Fruit fly (Drosophila melanogaster) whole organism, embryonic: ENCODE data around the gene Fam92.

Experiments used
- Asciz ChIP-seq: fragments of 200-800 bp; sonication (Bioruptor generic); optimal IDR thresholded peaks from 2 replicates; lab custom pipeline; 2017; ENCODE audit warnings: missing biosample characterization, mild to moderate bottlenecking, missing genetic modification characterization, missing genetic modification reagents
- Bdp1 ChIP-seq: fragments of 200-800 bp; sonication (Bioruptor generic); optimal IDR thresholded peaks from 3 replicates; lab custom pipeline; 2016; ENCODE audit warnings: missing biosample characterization, missing genetic modification characterization
- BtbVII ChIP-seq: fragments of 200-800 bp; sonication (Bioruptor generic); optimal IDR thresholded peaks from 3 replicates; lab custom pipeline; 2017; ENCODE audit warnings: missing biosample characterization, mild to moderate bottlenecking, missing genetic modification characterization
- C15 ChIP-seq: fragments of 200-800 bp; sonication (Bioruptor generic); IDR thresholded peaks from 3 replicates; pipeline ENCODE4 v1.3.6; 2022; ENCODE audit warnings: missing biosample characterization, missing genetic modification characterization
- CG10147 ChIP-seq: fragments of 200-800 bp; sonication (Bioruptor generic); optimal IDR thresholded peaks from 2 replicates; lab custom pipeline; 2019; ENCODE audit warnings: missing biosample characterization, mild to moderate bottlenecking, missing genetic modification characterization, moderate library complexity
- CG10209 ChIP-seq: fragments of 200-800 bp; sonication (Bioruptor generic); optimal IDR thresholded peaks from 3 replicates; lab custom pipeline; 2017; ENCODE audit warnings: missing biosample characterization, mild to moderate bottlenecking, missing genetic modification characterization, missing genetic modification reagents
- CG10366 ChIP-seq: fragments of 200-800 bp; sonication (Bioruptor generic); IDR thresholded peaks from 2 replicates; pipeline ENCODE4 v1.3.6; 2022; ENCODE audit warnings: missing biosample characterization, missing genetic modification characterization
- CG12299 ChIP-seq: fragments of 200-800 bp; sonication (Bioruptor generic); optimal IDR thresholded peaks from 2 replicates; lab custom pipeline; 2018; ENCODE audit warnings: missing biosample characterization, mild to moderate bottlenecking, missing genetic modification characterization
- CG12769 ChIP-seq: fragments of 200-800 bp; sonication (Bioruptor generic); optimal IDR thresholded peaks from 2 replicates; lab custom pipeline; 2019; ENCODE audit warnings: missing biosample characterization, mild to moderate bottlenecking, missing genetic modification characterization, moderate library complexity
- CG15011 ChIP-seq: fragments of 200-800 bp; sonication (Bioruptor generic); optimal IDR thresholded peaks from 3 replicates; lab custom pipeline; 2018; ENCODE audit warnings: missing biosample characterization, mild to moderate bottlenecking, missing genetic modification characterization
- CG1529 ChIP-seq: fragments of 200-800 bp; sonication (Bioruptor generic); optimal IDR thresholded peaks from 3 replicates; lab custom pipeline; 2018; ENCODE audit warnings: missing biosample characterization, missing genetic modification characterization
- CG15696 ChIP-seq: fragments of 200-800 bp; sonication (Bioruptor generic); optimal IDR thresholded peaks from 2 replicates; lab custom pipeline; 2019; ENCODE audit warnings: missing biosample characterization, mild to moderate bottlenecking, missing genetic modification characterization, moderate library complexity
- CG18262 ChIP-seq: fragments of 200-800 bp; optimal IDR thresholded peaks from 3 replicates; lab custom pipeline; 2019; ENCODE audit warnings: missing biosample characterization, mild to moderate bottlenecking, missing genetic modification characterization, moderate library complexity
- CG18599 ChIP-seq: fragments of 200-800 bp; sonication (Bioruptor generic); optimal IDR thresholded peaks from 3 replicates; lab custom pipeline; 2017; ENCODE audit warnings: missing biosample characterization, missing genetic modification characterization, mild to moderate bottlenecking, moderate library complexity, missing genetic modification reagents
- CG30403 ChIP-seq: fragments of 200-800 bp; sonication (Bioruptor generic); optimal IDR thresholded peaks from 3 replicates; lab custom pipeline; 2016; ENCODE audit warnings: missing biosample characterization, missing genetic modification characterization
- CG31441 ChIP-seq: fragments of 200-800 bp; sonication (Bioruptor generic); IDR thresholded peaks from 2 replicates; pipeline ENCODE4 v1.3.6; 2022; ENCODE audit warnings: missing biosample characterization, missing genetic modification characterization
- CG32532 ChIP-seq: fragments of 200-800 bp; sonication (Bioruptor generic); IDR thresholded peaks from 2 replicates; pipeline ENCODE4 v1.3.6; 2022; ENCODE audit warnings: missing biosample characterization, missing genetic modification characterization
- CG3407 ChIP-seq: fragments of 200-800 bp; sonication (Bioruptor generic); optimal IDR thresholded peaks from 2 replicates; lab custom pipeline; 2018; ENCODE audit warnings: missing biosample characterization, mild to moderate bottlenecking, missing genetic modification characterization
- CG4282 ChIP-seq: fragments of 200-800 bp; sonication (Bioruptor generic); optimal IDR thresholded peaks from 2 replicates; lab custom pipeline; 2016; ENCODE audit warnings: missing biosample characterization, missing genetic modification characterization
- CG6689 ChIP-seq: fragments of 200-800 bp; sonication (Bioruptor generic); IDR thresholded peaks from 2 replicates; pipeline ENCODE4 v1.3.6; 2022; ENCODE audit warnings: missing biosample characterization, missing genetic modification characterization
- CG7556 ChIP-seq: fragments of 200-800 bp; sonication (Bioruptor generic); optimal IDR thresholded peaks from 2 replicates; lab custom pipeline; 2017; ENCODE audit warnings: missing biosample characterization, mild to moderate bottlenecking, missing genetic modification characterization
- CG7745 ChIP-seq: fragments of 200-800 bp; sonication (Bioruptor generic); optimal IDR thresholded peaks from 2 replicates; lab custom pipeline; 2018; ENCODE audit warnings: missing biosample characterization, mild to moderate bottlenecking, missing genetic modification characterization, moderate library complexity
- CG8478 ChIP-seq: fragments of >200 bp; optimal IDR thresholded peaks from 2 replicates; lab custom pipeline; 2018
- CG9727 ChIP-seq: fragments of 200-800 bp; sonication (Bioruptor generic); optimal IDR thresholded peaks from 3 replicates; lab custom pipeline; 2017; ENCODE audit warnings: missing biosample characterization, mild to moderate bottlenecking, missing genetic modification characterization
- CG9797 ChIP-seq: fragments of 200-800 bp; sonication (Bioruptor generic); optimal IDR thresholded peaks from 3 replicates; lab custom pipeline; 2018; ENCODE audit warnings: missing biosample characterization, mild to moderate bottlenecking, missing genetic modification characterization
- CG9932 ChIP-seq: fragments of 200-800 bp; sonication (Bioruptor generic); IDR thresholded peaks from 2 replicates; pipeline ENCODE4 v1.3.6; 2022; ENCODE audit warnings: missing biosample characterization, missing genetic modification characterization
- Dip2 ChIP-seq: fragments of 200-800 bp; sonication (Bioruptor generic); IDR thresholded peaks from 2 replicates; pipeline ENCODE4 v1.3.6; 2022; ENCODE audit warnings: missing biosample characterization, missing genetic modification characterization
- Doc3 ChIP-seq: fragments of 200-800 bp; sonication (Bioruptor generic); IDR thresholded peaks from 3 replicates; pipeline ENCODE4 v1.3.6; 2022; ENCODE audit warnings: missing biosample characterization, missing genetic modification characterization; ENCODE audit not compliant: partially characterized antibody
- Ets65A ChIP-seq: fragments of 200-800 bp; sonication (Bioruptor generic); peaks from one replicate; lab custom pipeline; 2016; ENCODE audit warnings: missing biosample characterization, missing genetic modification characterization
- Hmr ChIP-seq: fragments of 200-800 bp; sonication (Bioruptor generic); optimal IDR thresholded peaks from 3 replicates; lab custom pipeline; 2017; ENCODE audit warnings: mild to moderate bottlenecking, missing biosample characterization, missing genetic modification reagents, missing genetic modification characterization
- Oaz ChIP-seq: fragments of 200-800 bp; sonication (Bioruptor generic); IDR thresholded peaks from 2 replicates; pipeline ENCODE4 v1.3.6; 2022; ENCODE audit warnings: missing biosample characterization, missing genetic modification characterization
- Pdp1 ChIP-seq, 2 experiments: fragments of 200-800 bp; sonication (Bioruptor generic); optimal IDR thresholded peaks; 3 replicates each; lab custom pipeline; 2016; ENCODE audit warnings: missing biosample characterization in 2 of 2, missing genetic modification characterization in 2 of 2, mild to moderate bottlenecking in 1 of 2, moderate library complexity in 1 of 2
- Side ChIP-seq: fragments of 200-800 bp; sonication (Bioruptor generic); optimal IDR thresholded peaks from 2 replicates; lab custom pipeline; 2016; ENCODE audit warnings: missing biosample characterization, missing genetic modification characterization
- bsh ChIP-seq, 2 experiments: fragments of 200-800 bp; sonication (Bioruptor generic); optimal IDR thresholded peaks; 2 replicates each; lab custom pipeline; 2017 to 2018; ENCODE audit warnings: mild to moderate bottlenecking in 2 of 2, missing biosample characterization in 2 of 2, missing genetic modification characterization in 2 of 2, moderate library complexity in 1 of 2
- chif ChIP-seq, 2 experiments: fragments of 200-800 bp; sonication (Bioruptor generic); optimal IDR thresholded peaks; 3 replicates each; lab custom pipeline; 2016; ENCODE audit warnings: missing biosample characterization in 2 of 2, missing genetic modification characterization in 2 of 2
- dan ChIP-seq: fragments of 200-800 bp; sonication (Bioruptor generic); IDR thresholded peaks from 2 replicates; pipeline ENCODE4 v1.3.6; 2022; ENCODE audit warnings: missing biosample characterization, missing genetic modification characterization
- fru ChIP-seq: fragments of >200 bp; optimal IDR thresholded peaks from 2 replicates; lab custom pipeline; 2017
- gce ChIP-seq: fragments of 200-800 bp; sonication (Bioruptor generic); IDR thresholded peaks from 3 replicates; pipeline ENCODE4 v1.3.6; 2022; ENCODE audit warnings: missing biosample characterization, missing genetic modification characterization
- lbe ChIP-seq: fragments of 200-800 bp; sonication (Bioruptor generic); optimal IDR thresholded peaks from 2 replicates; lab custom pipeline; 2016; ENCODE audit warnings: missing biosample characterization, mild to moderate bottlenecking, missing genetic modification characterization
- lmd ChIP-seq: fragments of 200-800 bp; sonication (Bioruptor generic); IDR thresholded peaks from 2 replicates; pipeline ENCODE4 v1.3.6; 2022; ENCODE audit warnings: missing biosample characterization, missing genetic modification characterization
- nerfin-1 ChIP-seq: fragments of 200-800 bp; sonication (Bioruptor generic); optimal IDR thresholded peaks from 3 replicates; lab custom pipeline; 2019; ENCODE audit warnings: missing biosample characterization, mild to moderate bottlenecking, missing genetic modification characterization, moderate library complexity
- odd ChIP-seq: fragments of 200-800 bp; sonication (Bioruptor generic); optimal IDR thresholded peaks from 2 replicates; lab custom pipeline; 2017; ENCODE audit warnings: missing biosample characterization, mild to moderate bottlenecking, missing genetic modification characterization
- phol ChIP-seq: fragments of 200-800 bp; sonication (Bioruptor generic); optimal IDR thresholded peaks from 3 replicates; lab custom pipeline; 2018; ENCODE audit warnings: missing biosample characterization, mild to moderate bottlenecking, missing genetic modification characterization, moderate library complexity
- psq ChIP-seq: fragments of 200-800 bp; sonication (Bioruptor generic); optimal IDR thresholded peaks from 2 replicates; lab custom pipeline; 2017; ENCODE audit warnings: missing biosample characterization, missing genetic modification characterization
- repo ChIP-seq: fragments of 200-800 bp; sonication (Bioruptor generic); optimal IDR thresholded peaks from 2 replicates; lab custom pipeline; 2016; ENCODE audit warnings: missing biosample characterization, missing genetic modification characterization
- schlank ChIP-seq: fragments of 200-800 bp; sonication (Bioruptor generic); optimal IDR thresholded peaks from 2 replicates; lab custom pipeline; 2018; ENCODE audit warnings: missing biosample characterization, mild to moderate bottlenecking, missing genetic modification characterization
- scrt ChIP-seq: fragments of 200-800 bp; sonication (Bioruptor generic); optimal IDR thresholded peaks from 2 replicates; lab custom pipeline; 2018; ENCODE audit warnings: missing biosample characterization, mild to moderate bottlenecking, missing genetic modification characterization, moderate library complexity
- sqz ChIP-seq: fragments of 200-800 bp; sonication (Bioruptor generic); optimal IDR thresholded peaks from 3 replicates; lab custom pipeline; 2018; ENCODE audit warnings: missing biosample characterization, mild to moderate bottlenecking, missing genetic modification characterization
- vvl ChIP-seq: fragments of 200-800 bp; sonication (Bioruptor generic); IDR thresholded peaks from 2 replicates; pipeline ENCODE4 v1.3.6; 2022; ENCODE audit warnings: missing biosample characterization, missing genetic modification characterization

Gene Fam92

DNA sequence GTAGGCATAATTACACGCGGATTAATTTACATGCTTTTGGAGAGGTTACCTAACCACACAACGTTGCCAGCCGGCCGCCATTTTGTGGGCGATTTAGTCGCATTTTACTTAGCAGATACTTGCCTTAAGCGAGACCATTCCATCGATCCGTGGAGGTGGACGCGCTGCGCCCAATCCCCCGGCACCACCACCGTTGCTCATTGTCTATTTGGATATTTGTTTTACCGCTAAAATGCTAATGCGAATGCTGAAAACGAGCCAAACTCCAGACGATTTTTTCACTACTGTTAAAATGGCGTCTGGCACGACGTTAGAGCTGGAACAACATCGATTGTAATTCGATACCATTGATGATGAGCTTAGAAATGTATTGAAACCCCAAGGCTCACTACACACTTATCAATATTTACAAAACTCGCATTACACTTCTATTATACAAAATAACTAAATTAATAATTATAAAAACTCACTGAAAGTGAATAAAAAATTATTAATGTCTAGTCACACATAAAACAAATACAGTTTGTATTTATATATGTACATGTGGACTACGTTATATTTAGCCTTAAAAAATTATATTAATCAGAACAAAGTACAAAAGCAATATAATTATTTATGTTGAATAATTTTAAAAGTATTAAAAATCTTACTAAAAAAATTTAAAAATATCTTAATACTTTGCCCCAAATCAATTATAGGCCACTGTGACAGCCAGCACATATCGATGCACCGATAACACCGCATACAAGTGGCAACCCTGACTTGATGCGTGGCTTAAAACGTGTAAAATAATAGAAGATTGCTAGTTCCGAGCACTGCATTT lies 9.2 kb downstream of the Fam92 start, which contains the start of gene eRF3 (continued):
- TF ChIP-seq CG9797 (no peak), CG30403 (GFP tag; lab: Kevin White, UChicago) (peak; percentile 86), repo (no peak), CG8478 (no peak), BtbVII (GFP tag; lab: Kevin White, UChicago) (peak; percentile 47), CG9727 (GFP tag; lab: Kevin White, UChicago) (peak; percentile 87), dan (GFP tag; lab: Robert Waterston, UW) (no peak), Side (GFP tag; lab: Kevin White, UChicago) (no peak), vvl (GFP tag; lab: Robert Waterston, UW) (peak; percentile 83), CG15011 (GFP tag; lab: Kevin White, UChicago) (peak; percentile 20), lmd (peak; percentile 78), Hmr (GFP tag; lab: Kevin White, UChicago) (peak; percentile 72), CG18262 (tag; lab: Kevin White, UChicago) (peak; percentile 91), CG15696 (tag; lab: Kevin White, UChicago) (peak; percentile 87), Asciz (GFP tag; lab: Kevin White, UChicago) (no peak), CG1529 (peak; percentile 6), nerfin-1 (tag; lab: Kevin White, UChicago) (peak; percentile 65), odd (GFP tag; lab: Kevin White, UChicago) (peak; percentile 26), scrt (peak; percentile 14), CG32532 (GFP tag; lab: Robert Waterston, UW) (peak; percentile 82), CG6689 (GFP tag; lab: Robert Waterston, UW) (peak; percentile 82), bsh (GFP tag; optimal IDR thresholded peaks at IDR 0.05; lab: Kevin White, UChicago) (peak in 1 of 2 experiments; percentile 71), CG31441 (GFP tag; lab: Robert Waterston, UW) (peak; percentile 88), Dip2 (no peak), lbe (GFP tag; lab: Kevin White, UChicago) (peak; percentile 18), chif (GFP tag; optimal IDR thresholded peaks at IDR 0.05; lab: Kevin White, UChicago) (peak in 1 of 2 experiments; percentile 2), fru (lab: Kevin White, UChicago) (no peak), C15 (GFP tag; lab: Robert Waterston, UW) (0 out of 3 replicates have a peak, but pooled peaks have one; percentile 33), phol (tag; lab: Kevin White, UChicago) (peak; percentile 99), sqz (GFP tag; lab: Kevin White, UChicago) (peak; percentile 71), schlank (no peak), CG7745 (tag; lab: Kevin White, UChicago) (no peak), psq (GFP tag; lab: Kevin White, UChicago) (peak; percentile 35), CG7556 (GFP tag; lab: Kevin White, UChicago) (peak; percentile 83), CG12769 (tag; lab: Kevin White, UChicago) (no peak), CG4282 (GFP tag; lab: Kevin White, UChicago) (peak; percentile 61), Bdp1 (no peak), CG10209 (GFP tag; lab: Kevin White, UChicago) (peak; percentile 79), Oaz (GFP tag; lab: Robert Waterston, UW) (0 out of 2 replicates have a peak, but pooled peaks have one; percentile 45), CG12299 (tag; lab: Kevin White, UChicago) (peak; percentile 72), Pdp1 (GFP tag; optimal IDR thresholded peaks at IDR 0.05; lab: Kevin White, UChicago) (peak in 1 of 2 experiments; percentile 96), CG18599 (GFP tag; lab: Kevin White, UChicago) (peak; percentile 46), Doc3 (peak; percentile 35; the same call in 1 of the 3 replicates), CG10366 (GFP tag; lab: Robert Waterston, UW) (peak; percentile 59), Ets65A (GFP tag; lab: Kevin White, UChicago) (peak; percentile 24), CG3407 (GFP tag; lab: Kevin White, UChicago) (peak; percentile 65), CG9932 (GFP tag; lab: Robert Waterston, UW) (peak; percentile 85), CG10147 (GFP tag; lab: Kevin White, UChicago) (peak; percentile 63), gce (GFP tag; lab: Robert Waterston, UW) (0 out of 3 replicates have a peak, but pooled peaks have one; percentile 5)
